Worm (Caenorhabditis elegans) whole organism, L3 larva: ENCODE results near the gene cyp-34A7.

Source experiments
- R02D3.7 ChIP-seq: fragments of 150-350 bp; optimal IDR thresholded peaks from 2 replicates; lab custom pipeline; 2014; ENCODE audit warnings: missing biosample characterization, missing genetic modification characterization
- ZK546.5 ChIP-seq: sonication (generic microtip); optimal IDR thresholded peaks from 2 replicates; lab custom pipeline; 2017; ENCODE audit warnings: missing biosample characterization, missing genetic modification characterization
- aly-2 ChIP-seq: fragments of 150-350 bp; optimal IDR thresholded peaks from 2 replicates; lab custom pipeline; 2014; ENCODE audit warnings: missing biosample characterization, missing genetic modification characterization
- ama-1 ChIP-seq: fragments of 150-350 bp; optimal IDR thresholded peaks from 2 replicates; lab custom pipeline; 2018
- ceh-16 ChIP-seq: sonication (generic microtip); optimal IDR thresholded peaks from 2 replicates; lab custom pipeline; 2017; ENCODE audit warnings: missing biosample characterization, missing genetic modification characterization
- ceh-28 ChIP-seq: fragments of 150-350 bp; optimal IDR thresholded peaks from 2 replicates; lab custom pipeline; 2014; ENCODE audit warnings: missing biosample characterization, missing genetic modification reagents, missing genetic modification characterization
- ceh-82 ChIP-seq: fragments of 150-350 bp; optimal IDR thresholded peaks from 2 replicates; lab custom pipeline; 2014; ENCODE audit warnings: missing biosample characterization, missing genetic modification characterization
- ceh-9 ChIP-seq: sonication (generic microtip); optimal IDR thresholded peaks from 2 replicates; lab custom pipeline; 2018; ENCODE audit warnings: missing biosample characterization, missing genetic modification characterization
- daf-12 ChIP-seq: fragments of 150-350 bp; optimal IDR thresholded peaks from 2 replicates; lab custom pipeline; 2014; ENCODE audit warnings: missing biosample characterization, missing genetic modification reagents, missing genetic modification characterization
- elt-1 ChIP-seq: fragments of 150-350 bp; optimal IDR thresholded peaks from 2 replicates; lab custom pipeline; 2014; ENCODE audit warnings: missing biosample characterization, missing genetic modification characterization
- elt-3 ChIP-seq, 3 experiments: fragments of 150-350 bp in 1 of 3; sonication (generic microtip) in 2 of 3; optimal IDR thresholded peaks; 2 replicates in 2 of 3; 4 replicates in 1 of 3; lab custom pipeline; 2014 to 2017; ENCODE audit warnings: missing biosample characterization in 3 of 3, missing genetic modification characterization in 3 of 3
- eor-1 ChIP-seq, 2 experiments: fragments of 150-350 bp; optimal IDR thresholded peaks; 2 replicates each; lab custom pipeline; 2014 to 2018; ENCODE audit warnings: missing biosample characterization in 2 of 2, missing genetic modification characterization in 2 of 2
- fkh-10 ChIP-seq: sonication (generic microtip); optimal IDR thresholded peaks from 2 replicates; lab custom pipeline; 2017; ENCODE audit warnings: missing biosample characterization, missing genetic modification reagents, missing genetic modification characterization
- fkh-2 ChIP-seq: fragments of 150-350 bp; optimal IDR thresholded peaks from 2 replicates; lab custom pipeline; 2014; ENCODE audit warnings: missing biosample characterization, missing genetic modification reagents, missing genetic modification characterization
- hmg-11 ChIP-seq: sonication (generic microtip); optimal IDR thresholded peaks from 2 replicates; lab custom pipeline; 2016; ENCODE audit warnings: missing genetic modification characterization, missing compliant biosample characterization
- jun-1 ChIP-seq: fragments of 150-350 bp; optimal IDR thresholded peaks from 2 replicates; lab custom pipeline; 2014; ENCODE audit warnings: missing biosample characterization, missing genetic modification reagents, missing genetic modification characterization
- lin-15B ChIP-seq: fragments of 150-350 bp; optimal IDR thresholded peaks from 2 replicates; lab custom pipeline; 2014; ENCODE audit warnings: missing biosample characterization, missing genetic modification characterization
- lsy-12 ChIP-seq: sonication (generic microtip); optimal IDR thresholded peaks from 2 replicates; lab custom pipeline; 2016; ENCODE audit warnings: mild to moderate bottlenecking, missing genetic modification characterization, missing compliant biosample characterization
- mdl-1 ChIP-seq: fragments of 150-350 bp; optimal IDR thresholded peaks from 2 replicates; lab custom pipeline; 2014; ENCODE audit warnings: missing biosample characterization, missing genetic modification characterization
- nhr-11 ChIP-seq: fragments of 150-350 bp; optimal IDR thresholded peaks from 2 replicates; lab custom pipeline; 2014; ENCODE audit warnings: missing biosample characterization, missing genetic modification characterization
- nhr-12 ChIP-seq: fragments of 150-350 bp; optimal IDR thresholded peaks from 2 replicates; lab custom pipeline; 2014; ENCODE audit warnings: missing biosample characterization, missing genetic modification characterization
- nhr-23 ChIP-seq: fragments of 150-350 bp; optimal IDR thresholded peaks from 2 replicates; lab custom pipeline; 2014; ENCODE audit warnings: missing biosample characterization, missing genetic modification reagents, missing genetic modification characterization
- nhr-25 ChIP-seq: sonication (generic microtip); optimal IDR thresholded peaks from 2 replicates; lab custom pipeline; 2017; ENCODE audit warnings: missing biosample characterization, missing genetic modification characterization
- nhr-28 ChIP-seq: fragments of 150-350 bp; optimal IDR thresholded peaks from 2 replicates; lab custom pipeline; 2014; ENCODE audit warnings: missing biosample characterization, missing genetic modification characterization
- nhr-67 ChIP-seq: fragments of 150-350 bp; optimal IDR thresholded peaks from 2 replicates; lab custom pipeline; 2014; ENCODE audit warnings: missing biosample characterization, missing genetic modification characterization
- pha-4 ChIP-seq: fragments of 150-350 bp; optimal IDR thresholded peaks from 2 replicates; lab custom pipeline; 2014; ENCODE audit warnings: missing biosample characterization, missing genetic modification reagents, missing genetic modification characterization
- pqm-1 ChIP-seq: fragments of 150-350 bp; optimal IDR thresholded peaks from 2 replicates; lab custom pipeline; 2017; ENCODE audit warnings: missing biosample characterization, missing genetic modification characterization, inconsistent platforms
- skn-1 ChIP-seq: fragments of 150-350 bp; optimal IDR thresholded peaks from 2 replicates; lab custom pipeline; 2014; ENCODE audit warnings: missing biosample characterization, missing genetic modification characterization
- snpc-4 ChIP-seq: fragments of 150-350 bp; optimal IDR thresholded peaks from 2 replicates; lab custom pipeline; 2014; ENCODE audit warnings: missing biosample characterization, missing genetic modification characterization
- tbx-2 ChIP-seq: sonication (generic microtip); optimal IDR thresholded peaks from 2 replicates; lab custom pipeline; 2016; ENCODE audit warnings: mild to moderate bottlenecking, missing genetic modification characterization, missing compliant biosample characterization
- unc-39 ChIP-seq: sonication (generic microtip); optimal IDR thresholded peaks from 4 replicates; lab custom pipeline; 2017; ENCODE audit warnings: missing biosample characterization, missing genetic modification characterization
- unc-62 ChIP-seq: fragments of 150-350 bp; sonication (generic microtip); optimal IDR thresholded peaks from 4 replicates; lab custom pipeline; 2014; ENCODE audit warnings: missing biosample characterization, missing genetic modification reagents, missing genetic modification characterization
- ztf-11 ChIP-seq: fragments of 150-350 bp; optimal IDR thresholded peaks from 2 replicates; lab custom pipeline; 2014; ENCODE audit warnings: missing biosample characterization, missing genetic modification characterization
- ztf-4 ChIP-seq: fragments of 150-350 bp; optimal IDR thresholded peaks from 2 replicates; lab custom pipeline; 2014; ENCODE audit warnings: missing biosample characterization, missing genetic modification characterization

Gene cyp-34A7

ce11 chrV:3929099-3929498 is 34.5 kb downstream of the cyp-34A7 start, which contains the start of gene srx-64:
Gene srx-64, plus strand, starts transcription at chrV:3929399.
- TF ChIP-seq fkh-2 (tag; lab: Kevin White, UChicago): no peak
- no peak for TF ChIP-seq nhr-28
- no peak for TF ChIP-seq ZK546.5 (tag; lab: Kevin White, UChicago)
- TF ChIP-seq nhr-11 (tag; lab: Kevin White, UChicago): no peak
- TF ChIP-seq elt-3 (tag; optimal IDR thresholded peaks at IDR 0.05; lab: Kevin White, UChicago): no peak
- TF ChIP-seq ceh-28 (tag; lab: Kevin White, UChicago): no peak
- no peak for TF ChIP-seq unc-39 (tag; lab: Kevin White, UChicago)
- no peak for TF ChIP-seq nhr-67
- TF ChIP-seq mdl-1 (tag; lab: Kevin White, UChicago): no peak
- no peak for TF ChIP-seq unc-62 (GFP tag; lab: Kevin White, UChicago)
- no peak for TF ChIP-seq fkh-10 (GFP tag; lab: Kevin White, UChicago)
- no peak for TF ChIP-seq hmg-11 (tag; lab: Kevin White, UChicago)
- no peak for TF ChIP-seq daf-12 (tag; lab: Kevin White, UChicago)
- no peak for TF ChIP-seq elt-1 (tag; lab: Kevin White, UChicago)
- no peak for TF ChIP-seq R02D3.7 (tag; lab: Kevin White, UChicago)
- TF ChIP-seq eor-1 (tag; optimal IDR thresholded peaks at IDR 0.05; lab: Kevin White, UChicago): no peak
- no peak for TF ChIP-seq ceh-16 (tag; lab: Kevin White, UChicago)
- TF ChIP-seq lsy-12 (tag; lab: Kevin White, UChicago): no peak
- TF ChIP-seq tbx-2 (tag; lab: Kevin White, UChicago): no peak
- no peak for TF ChIP-seq lin-15B (tag; lab: Kevin White, UChicago)

- no peak for TF ChIP-seq nhr-12 (tag; lab: Kevin White, UChicago)
- TF ChIP-seq ceh-9 (tag; lab: Kevin White, UChicago): no peak
- TF ChIP-seq ceh-28 (tag; lab: Kevin White, UChicago): no peak
- TF ChIP-seq fkh-2 (tag; lab: Kevin White, UChicago): no peak
- TF ChIP-seq nhr-25 (tag; lab: Kevin White, UChicago): no peak
- TF ChIP-seq, all 47 proteins: peak for 0
Measured at ce11 chrV:3927522-3927921, 36.1 kb downstream of the cyp-34A7 start.

- TF ChIP-seq nhr-12 (tag; lab: Kevin White, UChicago) (no peak), jun-1 (tag; lab: Kevin White, UChicago) (no peak), tbx-2 (tag; lab: Kevin White, UChicago) (no peak), skn-1 (tag; lab: Kevin White, UChicago) (no peak), aly-2 (tag; lab: Kevin White, UChicago) (no peak), lin-15B (tag; lab: Kevin White, UChicago) (no peak), ceh-9 (tag; lab: Kevin White, UChicago) (no peak), ZK546.5 (tag; lab: Kevin White, UChicago) (no peak), pqm-1 (tag; lab: Kevin White, UChicago) (no peak), unc-39 (tag; lab: Kevin White, UChicago) (no peak), nhr-11 (tag; lab: Kevin White, UChicago) (no peak)
- TF ChIP-seq, all 47 proteins: peak for 0
Measured at ce11 chrV:3922547-3922946, 41.1 kb downstream of the cyp-34A7 start.

- no peak for TF ChIP-seq R02D3.7 (tag; lab: Kevin White, UChicago)
- no peak for TF ChIP-seq ceh-82 (tag; lab: Kevin White, UChicago)
- no peak for TF ChIP-seq fkh-2 (tag; lab: Kevin White, UChicago)
- no peak for TF ChIP-seq daf-12 (tag; lab: Kevin White, UChicago)
- TF ChIP-seq snpc-4 (tag; lab: Kevin White, UChicago): no peak
- no peak for TF ChIP-seq nhr-12 (tag; lab: Kevin White, UChicago)
- no peak for TF ChIP-seq ztf-11 (tag; lab: Kevin White, UChicago)
- no peak for TF ChIP-seq pha-4 (tag; lab: Kevin White, UChicago)
- no peak for TF ChIP-seq unc-62 (GFP tag; lab: Kevin White, UChicago)
- TF ChIP-seq elt-1 (tag; lab: Kevin White, UChicago): no peak
- no peak for TF ChIP-seq eor-1 (tag; optimal IDR thresholded peaks at IDR 0.05; lab: Kevin White, UChicago)
- TF ChIP-seq, all 47 proteins: peak for 0
Measured at ce11 chrV:3921635-3922034, 42.0 kb downstream of the cyp-34A7 start, which contains the start of gene srx-65. Gene srx-65, plus strand, starts transcription at chrV:3921935.

- TF ChIP-seq ztf-4 (tag; lab: Kevin White, UChicago): no peak
- no peak for TF ChIP-seq ama-1
- TF ChIP-seq nhr-23 (tag; lab: Kevin White, UChicago): no peak
- no peak for TF ChIP-seq fkh-10 (GFP tag; lab: Kevin White, UChicago)
- no peak for TF ChIP-seq daf-12 (tag; lab: Kevin White, UChicago)
- TF ChIP-seq unc-39 (tag; lab: Kevin White, UChicago): no peak
- TF ChIP-seq unc-62 (GFP tag; lab: Kevin White, UChicago): no peak
- TF ChIP-seq elt-3 (tag; optimal IDR thresholded peaks at IDR 0.05; lab: Kevin White, UChicago): no peak
- TF ChIP-seq nhr-12 (tag; lab: Kevin White, UChicago): no peak
- no peak for TF ChIP-seq lin-15B (tag; lab: Kevin White, UChicago)
Measured at ce11 chrV:3919289-3919688, 44.3 kb downstream of the cyp-34A7 start, which contains the start of gene srx-66. Gene srx-66, plus strand, starts transcription at chrV:3919589.
